Fruit fly (Drosophila melanogaster) whole organism, embryonic: ENCODE measurements around the gene Vha16-2.
A peak's percentile ranks its signal among the peaks of the same experiment; 100 is the strongest.

ENCODE experiments used
- ATbp ChIP-seq: fragments of 200-800 bp; sonication (Bioruptor generic); optimal IDR thresholded peaks from 2 replicates; lab custom pipeline; 2017; ENCODE audit warnings: missing biosample characterization, mild to moderate bottlenecking, missing genetic modification characterization, missing genetic modification reagents
- Asciz ChIP-seq: fragments of 200-800 bp; sonication (Bioruptor generic); optimal IDR thresholded peaks from 2 replicates; lab custom pipeline; 2017; ENCODE audit warnings: missing biosample characterization, mild to moderate bottlenecking, missing genetic modification characterization, missing genetic modification reagents
- Bteb2 ChIP-seq: fragments of 200-800 bp; sonication (Bioruptor generic); optimal IDR thresholded peaks from 2 replicates; lab custom pipeline; 2016; ENCODE audit warnings: missing biosample characterization, missing genetic modification characterization
- CG10147 ChIP-seq: fragments of 200-800 bp; sonication (Bioruptor generic); optimal IDR thresholded peaks from 2 replicates; lab custom pipeline; 2019; ENCODE audit warnings: missing biosample characterization, mild to moderate bottlenecking, missing genetic modification characterization, moderate library complexity
- CG10209 ChIP-seq: fragments of 200-800 bp; sonication (Bioruptor generic); optimal IDR thresholded peaks from 3 replicates; lab custom pipeline; 2017; ENCODE audit warnings: missing biosample characterization, mild to moderate bottlenecking, missing genetic modification characterization, missing genetic modification reagents
- CG10543 ChIP-seq: fragments of 200-800 bp; sonication (Bioruptor generic); optimal IDR thresholded peaks from 3 replicates; lab custom pipeline; 2017; ENCODE audit warnings: missing biosample characterization, mild to moderate bottlenecking, missing genetic modification characterization, moderate library complexity
- CG12391 ChIP-seq: fragments of 200-800 bp; sonication (Bioruptor generic); optimal IDR thresholded peaks from 3 replicates; lab custom pipeline; 2018; ENCODE audit warnings: missing biosample characterization, mild to moderate bottlenecking, missing genetic modification characterization, moderate library complexity
- CG14710 ChIP-seq: fragments of 200-800 bp; sonication (Bioruptor generic); optimal IDR thresholded peaks from 3 replicates; lab custom pipeline; 2019; ENCODE audit warnings: missing biosample characterization, mild to moderate bottlenecking, missing genetic modification characterization, moderate library complexity
- CG15011 ChIP-seq: fragments of 200-800 bp; sonication (Bioruptor generic); optimal IDR thresholded peaks from 3 replicates; lab custom pipeline; 2018; ENCODE audit warnings: missing biosample characterization, mild to moderate bottlenecking, missing genetic modification characterization
- CG17361 ChIP-seq: fragments of 200-800 bp; sonication (Bioruptor generic); IDR thresholded peaks from 3 replicates; pipeline ENCODE4 v1.3.6; 2022; ENCODE audit warnings: missing biosample characterization, missing genetic modification characterization
- CG17829 ChIP-seq: fragments of 200-800 bp; optimal IDR thresholded peaks from 2 replicates; lab custom pipeline; 2019; ENCODE audit warnings: missing biosample characterization, mild to moderate bottlenecking, missing genetic modification characterization, moderate library complexity
- CG2678 ChIP-seq: fragments of 200-800 bp; sonication (Bioruptor generic); optimal IDR thresholded peaks from 3 replicates; lab custom pipeline; 2019; ENCODE audit warnings: missing biosample characterization, mild to moderate bottlenecking, missing genetic modification characterization, moderate library complexity
- CG2712 ChIP-seq: fragments of 200-800 bp; optimal IDR thresholded peaks from 3 replicates; lab custom pipeline; 2019; ENCODE audit warnings: missing biosample characterization, mild to moderate bottlenecking, missing genetic modification characterization, moderate library complexity
- CG3281 ChIP-seq: fragments of 200-800 bp; sonication (Bioruptor generic); optimal IDR thresholded peaks from 3 replicates; lab custom pipeline; 2017; ENCODE audit warnings: missing biosample characterization, mild to moderate bottlenecking, missing genetic modification characterization
- CG4424 ChIP-seq: fragments of 200-800 bp; sonication (Bioruptor generic); optimal IDR thresholded peaks from 3 replicates; lab custom pipeline; 2016; ENCODE audit warnings: missing biosample characterization, missing genetic modification characterization
- CG4820 ChIP-seq: fragments of 200-800 bp; sonication (Bioruptor generic); optimal IDR thresholded peaks from 3 replicates; lab custom pipeline; 2016; ENCODE audit warnings: missing biosample characterization, missing genetic modification characterization
- CG5180 ChIP-seq: fragments of 200-800 bp; sonication (Bioruptor generic); optimal IDR thresholded peaks from 3 replicates; lab custom pipeline; 2017; ENCODE audit warnings: missing biosample characterization, missing genetic modification characterization, mild to moderate bottlenecking, moderate library complexity, missing genetic modification reagents
- CG7556 ChIP-seq: fragments of 200-800 bp; sonication (Bioruptor generic); optimal IDR thresholded peaks from 2 replicates; lab custom pipeline; 2017; ENCODE audit warnings: missing biosample characterization, mild to moderate bottlenecking, missing genetic modification characterization
- CG8388 ChIP-seq: fragments of 200-800 bp; sonication (Bioruptor generic); optimal IDR thresholded peaks from 2 replicates; lab custom pipeline; 2019; ENCODE audit warnings: missing biosample characterization, mild to moderate bottlenecking, missing genetic modification characterization, moderate library complexity
- Dek ChIP-seq: fragments of 200-800 bp; sonication (Bioruptor generic); optimal IDR thresholded peaks from 3 replicates; lab custom pipeline; 2019; ENCODE audit warnings: missing biosample characterization, mild to moderate bottlenecking, missing genetic modification characterization, moderate library complexity
- Drgx ChIP-seq: fragments of 200-800 bp; sonication (Bioruptor generic); IDR thresholded peaks from 2 replicates; pipeline ENCODE4 v1.3.6; 2022; ENCODE audit warnings: missing biosample characterization, missing genetic modification characterization
- Eip74EF ChIP-seq, 2 experiments: fragments of 200-800 bp in 1 of 2; fragments of >200 bp in 1 of 2; sonication (Bioruptor generic) in 1 of 2; optimal IDR thresholded peaks; 2 replicates each; lab custom pipeline; 2017 to 2019; ENCODE audit warnings: missing biosample characterization in 2 of 2, missing genetic modification characterization in 2 of 2, mild to moderate bottlenecking in 1 of 2, moderate library complexity in 1 of 2
- Fer2 ChIP-seq: fragments of 200-800 bp; sonication (Bioruptor generic); optimal IDR thresholded peaks from 2 replicates; lab custom pipeline; 2018; ENCODE audit warnings: missing biosample characterization, mild to moderate bottlenecking, missing genetic modification characterization, moderate library complexity
- Fer3 ChIP-seq: fragments of 200-800 bp; sonication (Bioruptor generic); optimal IDR thresholded peaks from 2 replicates; lab custom pipeline; 2018; ENCODE audit warnings: missing biosample characterization, mild to moderate bottlenecking, missing genetic modification characterization, moderate library complexity
- HLHmδ ChIP-seq: fragments of 200-800 bp; sonication (Bioruptor generic); optimal IDR thresholded peaks from 2 replicates; lab custom pipeline; 2018; ENCODE audit warnings: missing biosample characterization, mild to moderate bottlenecking, missing genetic modification characterization, moderate library complexity
- Meics ChIP-seq: fragments of 200-800 bp; sonication (Bioruptor generic); optimal IDR thresholded peaks from 2 replicates; lab custom pipeline; 2017; ENCODE audit warnings: missing biosample characterization, mild to moderate bottlenecking, missing genetic modification characterization
- Rx ChIP-seq: fragments of 200-800 bp; sonication (Bioruptor generic); IDR thresholded peaks from 2 replicates; pipeline ENCODE4 v1.3.6; 2022; ENCODE audit warnings: missing biosample characterization, missing genetic modification characterization
- Six4 ChIP-seq: fragments of 200-800 bp; sonication (Bioruptor generic); optimal IDR thresholded peaks from 2 replicates; lab custom pipeline; 2016; ENCODE audit warnings: missing biosample characterization, missing genetic modification characterization
- Sox102F ChIP-seq: fragments of 200-800 bp; sonication (Bioruptor generic); optimal IDR thresholded peaks from 2 replicates; lab custom pipeline; 2018; ENCODE audit warnings: missing biosample characterization, mild to moderate bottlenecking, missing genetic modification characterization, moderate library complexity
- Trl ChIP-seq, 3 experiments: fragments of >200 bp in 2 of 3; fragments of 200-800 bp in 1 of 3; sonication (Bioruptor generic) in 1 of 3; optimal IDR thresholded peaks; 2 replicates in 1 of 3; 3 replicates in 2 of 3; lab custom pipeline; 2016 to 2017; ENCODE audit warnings: missing biosample characterization in 1 of 3, missing genetic modification characterization in 1 of 3
- amos ChIP-seq: fragments of 200-800 bp; sonication (Bioruptor generic); IDR thresholded peaks from 2 replicates; pipeline ENCODE4 v1.3.6; 2022; ENCODE audit warnings: missing biosample characterization, missing genetic modification characterization; ENCODE audit not compliant: partially characterized antibody
- aop ChIP-seq: fragments of 200-800 bp; sonication (Bioruptor generic); IDR thresholded peaks from 2 replicates; pipeline ENCODE4 v1.3.6; 2022; ENCODE audit warnings: missing biosample characterization, missing genetic modification characterization
- caup ChIP-seq: fragments of 200-800 bp; sonication (Bioruptor generic); optimal IDR thresholded peaks from 3 replicates; lab custom pipeline; 2017; ENCODE audit warnings: missing biosample characterization, mild to moderate bottlenecking, missing genetic modification characterization, moderate library complexity; ENCODE audit not compliant: severe bottlenecking
- chif ChIP-seq, 2 experiments: fragments of 200-800 bp; sonication (Bioruptor generic); optimal IDR thresholded peaks; 3 replicates each; lab custom pipeline; 2016; ENCODE audit warnings: missing biosample characterization in 2 of 2, missing genetic modification characterization in 2 of 2
- dpn ChIP-seq, 2 experiments: fragments of 200-800 bp; sonication (Bioruptor generic); optimal IDR thresholded peaks; 3 replicates each; lab custom pipeline; 2016; ENCODE audit warnings: missing biosample characterization in 2 of 2, missing genetic modification characterization in 2 of 2
- dysf ChIP-seq: fragments of 200-800 bp; sonication (Bioruptor generic); IDR thresholded peaks from 3 replicates; pipeline ENCODE4 v1.3.6; 2022; ENCODE audit warnings: missing biosample characterization, missing genetic modification characterization
- esg ChIP-seq: fragments of 200-800 bp; sonication (Bioruptor generic); conservative IDR thresholded peaks from 2 replicates; pipeline ENCODE4 v1.3.6; 2022; ENCODE audit warnings: missing biosample characterization, missing genetic modification characterization
- eve ChIP-seq, 2 experiments: fragments of >200 bp; optimal IDR thresholded peaks; 2 replicates each; lab custom pipeline; 2017; ENCODE audit warnings: missing biosample characterization in 2 of 2, missing genetic modification characterization in 2 of 2
- grau ChIP-seq: fragments of 200-800 bp; optimal IDR thresholded peaks from 3 replicates; lab custom pipeline; 2019; ENCODE audit warnings: missing biosample characterization, mild to moderate bottlenecking, missing genetic modification characterization, moderate library complexity
- grn ChIP-seq: fragments of 200-800 bp; sonication (Bioruptor generic); optimal IDR thresholded peaks from 3 replicates; lab custom pipeline; 2017; ENCODE audit warnings: missing biosample characterization, missing genetic modification characterization
- ken ChIP-seq: fragments of 200-800 bp; sonication (Bioruptor generic); IDR thresholded peaks from 3 replicates; pipeline ENCODE4 v1.3.6; 2022; ENCODE audit warnings: missing biosample characterization, missing genetic modification characterization
- nau ChIP-seq: fragments of 200-800 bp; sonication (Bioruptor generic); optimal IDR thresholded peaks from 3 replicates; lab custom pipeline; 2017; ENCODE audit warnings: missing biosample characterization, mild to moderate bottlenecking, missing genetic modification characterization, missing genetic modification reagents
- nmo ChIP-seq: fragments of 200-800 bp; sonication (Bioruptor generic); optimal IDR thresholded peaks from 2 replicates; lab custom pipeline; 2018; ENCODE audit warnings: missing biosample characterization, mild to moderate bottlenecking, missing genetic modification characterization, moderate library complexity
- prd ChIP-seq, 3 experiments: fragments of >200 bp in 2 of 3; fragments of 200-800 bp in 1 of 3; sonication (Bioruptor generic) in 1 of 3; optimal IDR thresholded peaks in 2 of 3; IDR thresholded peaks in 1 of 3; 2 replicates in 2 of 3; 3 replicates in 1 of 3; pipeline versions ENCODE4 v1.3.6 to Lab custom; 2017 to 2022; ENCODE audit warnings: missing biosample characterization in 1 of 3, missing genetic modification characterization in 1 of 3
- scrt ChIP-seq: fragments of 200-800 bp; sonication (Bioruptor generic); optimal IDR thresholded peaks from 2 replicates; lab custom pipeline; 2018; ENCODE audit warnings: missing biosample characterization, mild to moderate bottlenecking, missing genetic modification characterization, moderate library complexity
- sob ChIP-seq: fragments of 200-800 bp; sonication (Bioruptor generic); IDR thresholded peaks from 2 replicates; pipeline ENCODE4 v1.3.6; 2022; ENCODE audit warnings: missing biosample characterization, missing genetic modification characterization
- twi ChIP-seq: fragments of 200-800 bp; optimal IDR thresholded peaks from 2 replicates; lab custom pipeline; 2019; ENCODE audit warnings: missing biosample characterization, mild to moderate bottlenecking, missing genetic modification characterization, moderate library complexity

Vha16-2 gene

dm6 chr3L:11483135-11483534 lies 8.4 kb downstream of the Vha16-2 start (continued):
- TF ChIP-seq Trl (optimal IDR thresholded peaks at IDR 0.05; lab: Kevin White, UChicago) (no peak), Trl (GFP tag; optimal IDR thresholded peaks at IDR 0.05; lab: Kevin White, UChicago) (peak; percentile 35), aop (GFP tag; lab: Robert Waterston, UW) (no peak), ken (no peak), Sox102F (GFP tag; lab: Kevin White, UChicago) (peak; percentile 63), CG12391 (peak; percentile 45), CG3281 (GFP tag; lab: Kevin White, UChicago) (peak; percentile 23), Bteb2 (no peak), HLHmδ (GFP tag; lab: Kevin White, UChicago) (no peak), Six4 (GFP tag; lab: Kevin White, UChicago) (peak; percentile 20), CG15011 (GFP tag; lab: Kevin White, UChicago) (no peak), CG10543 (GFP tag; lab: Kevin White, UChicago) (no peak), Fer2 (tag; lab: Kevin White, UChicago) (no peak)

dm6 chr3L:11484483-11484882 lies 9.7 kb downstream of the Vha16-2 start:
- TF ChIP-seq CG4424 (GFP tag; lab: Kevin White, UChicago) (peak; percentile 44), nmo (GFP tag; lab: Kevin White, UChicago) (peak; percentile 44), eve (GFP tag; optimal IDR thresholded peaks at IDR 0.05; lab: Kevin White, UChicago) (peak in 1 of 2 experiments; percentile 12), CG7556 (GFP tag; lab: Kevin White, UChicago) (peak; percentile 39), esg (0 out of 2 replicates have a peak, but pooled peaks have one; percentile 5), caup (peak; percentile 38), scrt (GFP tag; lab: Kevin White, UChicago) (peak; percentile 17), twi (tag; lab: Kevin White, UChicago) (no peak), nau (GFP tag; lab: Kevin White, UChicago) (peak; percentile 2), amos (GFP tag; lab: Robert Waterston, UW) (no peak), Fer3 (tag; lab: Kevin White, UChicago) (peak; percentile 39), CG4820 (GFP tag; lab: Kevin White, UChicago) (peak; percentile 42), Dek (tag; lab: Kevin White, UChicago) (no peak), prd (optimal IDR thresholded peaks at IDR 0.05; lab: Kevin White, UChicago) (no peak), prd (GFP tag; IDR thresholded peaks at IDR 0.05; lab: Robert Waterston, UW) (peak; percentile 56), Sox102F (GFP tag; lab: Kevin White, UChicago) (peak; percentile 19), CG14710 (tag; lab: Kevin White, UChicago) (peak; percentile 22), Meics (GFP tag; lab: Kevin White, UChicago) (peak; percentile 49), Rx (no peak), CG2678 (tag; lab: Kevin White, UChicago) (peak; percentile 62), grn (GFP tag; lab: Kevin White, UChicago) (no peak), CG10147 (GFP tag; lab: Kevin White, UChicago) (peak; percentile 16), Asciz (GFP tag; lab: Kevin White, UChicago) (peak; percentile 44), grau (peak; percentile 6), dysf (GFP tag; lab: Robert Waterston, UW) (peak; percentile 27; the same call in 1 of the 3 replicates), CG8388 (peak; percentile 27), CG2712 (peak; percentile 27), CG17361 (GFP tag; lab: Robert Waterston, UW) (peak; percentile 35; the same call in 2 of the 3 replicates), Drgx (GFP tag; lab: Robert Waterston, UW) (no peak), dpn (GFP tag; optimal IDR thresholded peaks at IDR 0.05; lab: Kevin White, UChicago) (peak in 1 of 2 experiments; percentile 10), sob (GFP tag; lab: Robert Waterston, UW) (no peak), ATbp (GFP tag; lab: Kevin White, UChicago) (peak; percentile 10), CG17829 (peak; percentile 33), Eip74EF (GFP tag; optimal IDR thresholded peaks at IDR 0.05; lab: Kevin White, UChicago) (peak in 1 of 2 experiments; percentile 33), CG5180 (peak; percentile 21), CG10209 (GFP tag; lab: Kevin White, UChicago) (peak; percentile 6), chif (GFP tag; optimal IDR thresholded peaks at IDR 0.05; lab: Kevin White, UChicago) (no peak)
